Fruit fly (Drosophila melanogaster) whole organism, embryonic: ENCODE data around the gene CG12947.
A peak's percentile ranks its signal among the peaks of the same experiment; 100 is the strongest.

Experiments used
- Awh ChIP-seq: fragments of 200-800 bp; sonication (Bioruptor generic); IDR thresholded peaks from 2 replicates; pipeline ENCODE4, ENCODE4 v1.3.6; 2022; ENCODE audit warnings: missing biosample characterization, missing genetic modification characterization
- BtbVII ChIP-seq: fragments of 200-800 bp; sonication (Bioruptor generic); optimal IDR thresholded peaks from 3 replicates; lab custom pipeline; 2017; ENCODE audit warnings: missing biosample characterization, mild to moderate bottlenecking, missing genetic modification characterization
- CG11247 ChIP-seq: fragments of 200-800 bp; sonication (Bioruptor generic); IDR thresholded peaks from 2 replicates; pipeline ENCODE4 v1.3.6; 2022; ENCODE audit warnings: missing biosample characterization, missing genetic modification characterization
- CG12391 ChIP-seq: fragments of 200-800 bp; sonication (Bioruptor generic); optimal IDR thresholded peaks from 3 replicates; lab custom pipeline; 2018; ENCODE audit warnings: missing biosample characterization, mild to moderate bottlenecking, missing genetic modification characterization, moderate library complexity
- CG13424 ChIP-seq: fragments of 200-800 bp; sonication (Bioruptor generic); optimal IDR thresholded peaks from 2 replicates; lab custom pipeline; 2019; ENCODE audit warnings: missing biosample characterization, mild to moderate bottlenecking, missing genetic modification characterization, moderate library complexity
- CG14667 ChIP-seq: fragments of 200-800 bp; sonication (Bioruptor generic); IDR thresholded peaks from 2 replicates; pipeline ENCODE4 v1.3.6; 2022; ENCODE audit warnings: missing biosample characterization, missing genetic modification characterization
- CG14860 ChIP-seq: fragments of 200-800 bp; sonication (Bioruptor generic); IDR thresholded peaks from 3 replicates; pipeline ENCODE4 v1.3.6; 2022; ENCODE audit warnings: missing biosample characterization, missing genetic modification characterization; ENCODE audit not compliant: partially characterized antibody
- CG15011 ChIP-seq: fragments of 200-800 bp; sonication (Bioruptor generic); optimal IDR thresholded peaks from 3 replicates; lab custom pipeline; 2018; ENCODE audit warnings: missing biosample characterization, mild to moderate bottlenecking, missing genetic modification characterization
- CG1529 ChIP-seq: fragments of 200-800 bp; sonication (Bioruptor generic); optimal IDR thresholded peaks from 3 replicates; lab custom pipeline; 2018; ENCODE audit warnings: missing biosample characterization, missing genetic modification characterization
- CG15479 ChIP-seq: fragments of 200-800 bp; sonication (Bioruptor generic); optimal IDR thresholded peaks from 3 replicates; lab custom pipeline; 2019; ENCODE audit warnings: missing biosample characterization, mild to moderate bottlenecking, missing genetic modification characterization, moderate library complexity
- CG17802 ChIP-seq: fragments of 200-800 bp; sonication (Bioruptor generic); optimal IDR thresholded peaks from 2 replicates; lab custom pipeline; 2018; ENCODE audit warnings: missing biosample characterization, mild to moderate bottlenecking, missing genetic modification characterization, moderate library complexity
- CG1792 ChIP-seq: fragments of 200-800 bp; sonication (Bioruptor generic); optimal IDR thresholded peaks from 2 replicates; lab custom pipeline; 2016; ENCODE audit warnings: missing biosample characterization, missing genetic modification characterization
- CG2116 ChIP-seq: fragments of 200-800 bp; sonication (Bioruptor generic); optimal IDR thresholded peaks from 3 replicates; lab custom pipeline; 2018; ENCODE audit warnings: missing biosample characterization, mild to moderate bottlenecking, missing genetic modification characterization
- CG31441 ChIP-seq: fragments of 200-800 bp; sonication (Bioruptor generic); IDR thresholded peaks from 2 replicates; pipeline ENCODE4 v1.3.6; 2022; ENCODE audit warnings: missing biosample characterization, missing genetic modification characterization
- CG32772 ChIP-seq: fragments of 200-800 bp; sonication (Bioruptor generic); IDR thresholded peaks from 2 replicates; pipeline ENCODE4 v1.3.6; 2022; ENCODE audit warnings: missing biosample characterization, missing genetic modification characterization
- CG4282 ChIP-seq: fragments of 200-800 bp; sonication (Bioruptor generic); optimal IDR thresholded peaks from 2 replicates; lab custom pipeline; 2016; ENCODE audit warnings: missing biosample characterization, missing genetic modification characterization
- CG6254 ChIP-seq: fragments of 200-800 bp; sonication (Bioruptor generic); optimal IDR thresholded peaks from 3 replicates; lab custom pipeline; 2017; ENCODE audit warnings: mild to moderate bottlenecking, missing biosample characterization, missing genetic modification reagents, missing genetic modification characterization
- CG6791 ChIP-seq: fragments of 200-800 bp; sonication (Bioruptor generic); IDR thresholded peaks from 3 replicates; pipeline ENCODE4 v1.3.6; 2022; ENCODE audit warnings: missing biosample characterization, missing genetic modification characterization; ENCODE audit not compliant: partially characterized antibody
- CG7928 ChIP-seq: fragments of 200-800 bp; sonication (Bioruptor generic); optimal IDR thresholded peaks from 2 replicates; lab custom pipeline; 2017; ENCODE audit warnings: missing biosample characterization, mild to moderate bottlenecking, missing genetic modification characterization
- CG8290 ChIP-seq, 3 experiments: fragments of 200-800 bp; sonication (Bioruptor generic); optimal IDR thresholded peaks; 2 replicates each; lab custom pipeline; 2016 to 2019; ENCODE audit warnings: missing biosample characterization in 3 of 3, missing genetic modification characterization in 3 of 3, mild to moderate bottlenecking in 2 of 3, moderate library complexity in 1 of 3
- CG9609 ChIP-seq: fragments of 200-800 bp; sonication (Bioruptor generic); optimal IDR thresholded peaks from 3 replicates; lab custom pipeline; 2016; ENCODE audit warnings: missing biosample characterization, missing genetic modification characterization
- CrebB ChIP-seq: fragments of 200-800 bp; sonication (Bioruptor generic); optimal IDR thresholded peaks from 3 replicates; lab custom pipeline; 2018; ENCODE audit warnings: missing biosample characterization, mild to moderate bottlenecking, missing genetic modification characterization
- Fer1 ChIP-seq: fragments of 200-800 bp; sonication (Bioruptor generic); optimal IDR thresholded peaks from 2 replicates; lab custom pipeline; 2017; ENCODE audit warnings: missing biosample characterization, mild to moderate bottlenecking, missing genetic modification characterization
- Gsc ChIP-seq: fragments of 200-800 bp; sonication (Bioruptor generic); IDR thresholded peaks from 2 replicates; pipeline ENCODE4 v1.3.6; 2022; ENCODE audit warnings: missing biosample characterization, missing genetic modification characterization
- HHEX ChIP-seq: fragments of 200-800 bp; sonication (Bioruptor generic); optimal IDR thresholded peaks from 3 replicates; lab custom pipeline; 2017; ENCODE audit warnings: missing biosample characterization, mild to moderate bottlenecking, missing genetic modification characterization, missing genetic modification reagents
- Hr39 ChIP-seq: fragments of >200 bp; optimal IDR thresholded peaks from 2 replicates; lab custom pipeline; 2017
- Hr78 ChIP-seq, 2 experiments: fragments of 200-800 bp in 1 of 2; fragments of >200 bp in 1 of 2; sonication (Bioruptor generic) in 1 of 2; optimal IDR thresholded peaks; 2 replicates each; lab custom pipeline; 2017 to 2019; ENCODE audit warnings: missing biosample characterization in 2 of 2, missing genetic modification characterization in 2 of 2, mild to moderate bottlenecking in 1 of 2, moderate library complexity in 1 of 2
- Jarid2 ChIP-seq: fragments of 200-800 bp; sonication (Bioruptor generic); optimal IDR thresholded peaks from 3 replicates; lab custom pipeline; 2017; ENCODE audit warnings: mild to moderate bottlenecking, missing biosample characterization, missing genetic modification reagents, missing genetic modification characterization
- Mrtf ChIP-seq: fragments of 200-800 bp; sonication (Bioruptor generic); IDR thresholded peaks from 3 replicates; pipeline ENCODE4 v1.3.6; 2022; ENCODE audit warnings: missing biosample characterization, missing genetic modification characterization
- NK7.1 ChIP-seq: fragments of 200-800 bp; sonication (Bioruptor generic); optimal IDR thresholded peaks from 3 replicates; lab custom pipeline; 2016; ENCODE audit warnings: missing biosample characterization, missing genetic modification characterization
- Opbp ChIP-seq: fragments of 200-800 bp; sonication (Bioruptor generic); IDR thresholded peaks from 3 replicates; pipeline ENCODE4 v1.3.6; 2022; ENCODE audit warnings: missing biosample characterization, missing genetic modification characterization; ENCODE audit not compliant: partially characterized antibody
- Ravus ChIP-seq: fragments of 200-800 bp; sonication (Bioruptor generic); IDR thresholded peaks from 2 replicates; pipeline ENCODE4 v1.3.6; 2022; ENCODE audit warnings: missing biosample characterization, missing genetic modification characterization
- Sox100B ChIP-seq: fragments of 200-800 bp; sonication (Bioruptor generic); optimal IDR thresholded peaks from 3 replicates; lab custom pipeline; 2018; ENCODE audit warnings: missing biosample characterization, mild to moderate bottlenecking, missing genetic modification characterization
- Spps ChIP-seq: fragments of 200-800 bp; sonication (Bioruptor generic); optimal IDR thresholded peaks from 2 replicates; lab custom pipeline; 2018; ENCODE audit warnings: missing biosample characterization, mild to moderate bottlenecking, missing genetic modification characterization
- btn ChIP-seq: fragments of 200-800 bp; sonication (Bioruptor generic); optimal IDR thresholded peaks from 2 replicates; lab custom pipeline; 2016; ENCODE audit warnings: missing biosample characterization, missing genetic modification characterization
- chm ChIP-seq: fragments of 200-800 bp; sonication (Bioruptor generic); IDR thresholded peaks from 2 replicates; pipeline ENCODE4 v1.3.6; 2022; ENCODE audit warnings: missing biosample characterization, missing genetic modification characterization
- ci ChIP-seq: fragments of 200-800 bp; sonication (Bioruptor generic); IDR thresholded peaks from 3 replicates; pipeline ENCODE4 v1.3.6; 2022; ENCODE audit warnings: missing biosample characterization, missing genetic modification characterization
- crc ChIP-seq: fragments of 200-800 bp; sonication (Bioruptor generic); optimal IDR thresholded peaks from 2 replicates; lab custom pipeline; 2016; ENCODE audit warnings: missing biosample characterization, missing genetic modification characterization
- fru ChIP-seq: fragments of >200 bp; optimal IDR thresholded peaks from 2 replicates; lab custom pipeline; 2017
- gro ChIP-seq: fragments of 200-800 bp; sonication (Bioruptor generic); optimal IDR thresholded peaks from 2 replicates; lab custom pipeline; 2016; ENCODE audit warnings: missing biosample characterization, missing genetic modification characterization
- kah ChIP-seq: fragments of 200-800 bp; sonication (Bioruptor generic); optimal IDR thresholded peaks from 2 replicates; lab custom pipeline; 2018; ENCODE audit warnings: missing biosample characterization, mild to moderate bottlenecking, missing genetic modification characterization
- lbe ChIP-seq: fragments of 200-800 bp; sonication (Bioruptor generic); optimal IDR thresholded peaks from 2 replicates; lab custom pipeline; 2016; ENCODE audit warnings: missing biosample characterization, mild to moderate bottlenecking, missing genetic modification characterization
- nerfin-1 ChIP-seq: fragments of 200-800 bp; sonication (Bioruptor generic); optimal IDR thresholded peaks from 3 replicates; lab custom pipeline; 2019; ENCODE audit warnings: missing biosample characterization, mild to moderate bottlenecking, missing genetic modification characterization, moderate library complexity
- otp ChIP-seq: fragments of 200-800 bp; sonication (Bioruptor generic); IDR thresholded peaks from 3 replicates; pipeline ENCODE4, ENCODE4 v1.3.6; 2022; ENCODE audit warnings: missing biosample characterization, missing genetic modification characterization
- p53 ChIP-seq: fragments of 200-800 bp; sonication (Bioruptor generic); optimal IDR thresholded peaks from 2 replicates; lab custom pipeline; 2016; ENCODE audit warnings: missing biosample characterization, missing genetic modification characterization
- phol ChIP-seq: fragments of 200-800 bp; sonication (Bioruptor generic); optimal IDR thresholded peaks from 3 replicates; lab custom pipeline; 2018; ENCODE audit warnings: missing biosample characterization, mild to moderate bottlenecking, missing genetic modification characterization, moderate library complexity
- rib ChIP-seq: fragments of 200-800 bp; sonication (Bioruptor generic); IDR thresholded peaks from 2 replicates; pipeline ENCODE4 v1.3.6; 2022; ENCODE audit warnings: missing biosample characterization, missing genetic modification characterization
- ro ChIP-seq: fragments of 200-800 bp; sonication (Bioruptor generic); IDR thresholded peaks from 2 replicates; pipeline ENCODE4 v1.3.6; 2022; ENCODE audit warnings: missing biosample characterization, missing genetic modification characterization
- tio ChIP-seq: fragments of 200-800 bp; sonication (Bioruptor generic); optimal IDR thresholded peaks from 2 replicates; lab custom pipeline; 2017; ENCODE audit warnings: missing biosample characterization, missing genetic modification characterization, inconsistent platforms
- yki ChIP-seq: fragments of >200 bp; optimal IDR thresholded peaks from 3 replicates; lab custom pipeline; 2018

The CG12947 gene

dm6 chr3R:9762955-9763931 is 16.6 kb upstream of the CG12947 start, which contains the start of the genes Snap24 and CG8478 (continued):
- TF ChIP-seq Gsc (no peak), CG14667 (GFP tag; lab: Robert Waterston, UW) (no peak), p53 (no peak), Fer1 (GFP tag; lab: Kevin White, UChicago) (peak; percentile 5), phol (tag; lab: Kevin White, UChicago) (peak; percentile 22), Hr78 (GFP tag; optimal IDR thresholded peaks at IDR 0.05; lab: Kevin White, UChicago) (no peak), Mrtf (GFP tag; lab: Robert Waterston, UW) (no peak), NK7.1 (no peak), Opbp (GFP tag; lab: Robert Waterston, UW) (peak; percentile 71; the same call in 2 of the 3 replicates), CrebB (tag; lab: Kevin White, UChicago) (no peak), otp (GFP tag; lab: Robert Waterston, UW) (no peak), Sox100B (GFP tag; lab: Kevin White, UChicago) (no peak), ci (GFP tag; lab: Robert Waterston, UW) (no peak), Ravus (GFP tag; lab: Robert Waterston, UW) (no peak), CG9609 (no peak), nerfin-1 (tag; lab: Kevin White, UChicago) (no peak), chm (GFP tag; lab: Robert Waterston, UW) (no peak), gro (GFP tag; lab: Kevin White, UChicago) (no peak), CG2116 (GFP tag; lab: Kevin White, UChicago) (peak; percentile 66), crc (GFP tag; lab: Kevin White, UChicago) (no peak), CG1529 (no peak), CG31441 (GFP tag; lab: Robert Waterston, UW) (no peak), CG11247 (no peak), tio (GFP tag; lab: Kevin White, UChicago) (no peak), CG15011 (GFP tag; lab: Kevin White, UChicago) (no peak), Spps (tag; lab: Kevin White, UChicago) (no peak), CG32772 (no peak), fru (lab: Kevin White, UChicago) (no peak), Awh (no peak), CG17802 (tag; lab: Kevin White, UChicago) (peak; percentile 92), CG6791 (GFP tag; lab: Robert Waterston, UW) (peak; percentile 79), yki (lab: Kevin White, UChicago) (no peak), BtbVII (GFP tag; lab: Kevin White, UChicago) (no peak), CG1792 (GFP tag; lab: Kevin White, UChicago) (no peak), CG6254 (GFP tag; lab: Kevin White, UChicago) (no peak), CG14860 (GFP tag; lab: Robert Waterston, UW) (peak; percentile 64; the same call in 2 of the 3 replicates), CG15479 (no peak), CG4282 (GFP tag; lab: Kevin White, UChicago) (no peak), rib (GFP tag; lab: Robert Waterston, UW) (peak; percentile 84), CG12391 (tag; lab: Kevin White, UChicago) (peak; percentile 42), CG8290 (GFP tag; optimal IDR thresholded peaks at IDR 0.05; lab: Kevin White, UChicago) (no peak), CG8290 (tag; optimal IDR thresholded peaks at IDR 0.05; lab: Kevin White, UChicago) (no peak), btn (no peak), kah (GFP tag; lab: Kevin White, UChicago) (no peak), Hr39 (no peak), Jarid2 (no peak), CG7928 (GFP tag; lab: Kevin White, UChicago) (no peak), CG13424 (tag; lab: Kevin White, UChicago) (no peak), HHEX (GFP tag; lab: Kevin White, UChicago) (no peak), lbe (GFP tag; lab: Kevin White, UChicago) (no peak), ro (no peak)
